Worm (Caenorhabditis elegans) whole organism, L4 larva: ENCODE data around the gene srlf-27.
A peak's percentile ranks its signal among the peaks of the same experiment; 100 is the strongest.

ENCODE experiments used
- F10B5.3 ChIP-seq: sonication (generic microtip); optimal IDR thresholded peaks from 2 replicates; lab custom pipeline; 2016; ENCODE audit warnings: mild to moderate bottlenecking, missing genetic modification characterization, missing compliant biosample characterization
- F37D6.2 ChIP-seq: sonication (generic microtip); optimal IDR thresholded peaks from 2 replicates; lab custom pipeline; 2016; ENCODE audit warnings: mild to moderate bottlenecking, missing genetic modification characterization, missing compliant biosample characterization
- F44E2.7 ChIP-seq: fragments of 200-800 bp; sonication (Bioruptor generic); IDR thresholded peaks from 2 replicates; pipeline ENCODE4 v2.1.2; 2022; ENCODE audit warnings: missing genetic modification characterization, missing compliant biosample characterization
- R02D3.7 ChIP-seq: fragments of 150-350 bp; sonication (generic microtip); optimal IDR thresholded peaks from 3 replicates; lab custom pipeline; 2014; ENCODE audit warnings: missing biosample characterization, missing genetic modification characterization
- Y105C5A.15 ChIP-seq: fragments of 200-800 bp; sonication (Bioruptor generic); IDR thresholded peaks from 2 replicates; pipeline ENCODE4 v1.3.6; 2022; ENCODE audit warnings: missing genetic modification characterization, missing compliant biosample characterization
- Y5F2A.4 ChIP-seq: fragments of 200-800 bp; sonication (Bioruptor generic); optimal IDR thresholded peaks from 2 replicates; lab custom pipeline; 2018; ENCODE audit warnings: mild to moderate bottlenecking, missing genetic modification characterization, missing compliant biosample characterization
- Y75B8A.6 ChIP-seq: fragments of 200-800 bp; sonication (Bioruptor generic); IDR thresholded peaks from 2 replicates; pipeline ENCODE4 v1.3.6; 2022; ENCODE audit warnings: missing genetic modification reagents, missing genetic modification characterization, missing compliant biosample characterization
- aha-1 ChIP-seq: fragments of 150-350 bp; peaks from one replicate; lab custom pipeline; 2014; ENCODE audit warnings: missing biosample characterization, missing genetic modification characterization
- ama-1 ChIP-seq: fragments of 150-350 bp; optimal IDR thresholded peaks from 2 replicates; lab custom pipeline; 2014; ENCODE audit warnings: inconsistent platforms, mixed read lengths
- arid-1 ChIP-seq: fragments of 200-800 bp; sonication (Bioruptor generic); conservative IDR thresholded peaks from 2 replicates; pipeline ENCODE4 v1.3.6; 2022; ENCODE audit warnings: missing genetic modification reagents, missing genetic modification characterization, missing compliant biosample characterization
- ceh-28 ChIP-seq: fragments of 150-350 bp; optimal IDR thresholded peaks from 2 replicates; lab custom pipeline; 2014; ENCODE audit warnings: missing biosample characterization, missing genetic modification reagents, missing genetic modification characterization
- ceh-44 ChIP-seq: fragments of 200-800 bp; sonication (Bioruptor generic); IDR thresholded peaks from 2 replicates; pipeline ENCODE4 v1.3.6; 2022; ENCODE audit warnings: missing genetic modification reagents, missing genetic modification characterization, missing compliant biosample characterization
- ceh-82 ChIP-seq: sonication (generic microtip); optimal IDR thresholded peaks from 2 replicates; lab custom pipeline; 2017; ENCODE audit warnings: missing biosample characterization, missing genetic modification characterization
- cey-2 ChIP-seq: sonication (generic microtip); optimal IDR thresholded peaks from 3 replicates; lab custom pipeline; 2017; ENCODE audit warnings: missing genetic modification characterization, mild to moderate bottlenecking, missing compliant biosample characterization, antibody characterized with exemption, borderline replicate concordance; ENCODE audit not compliant: insufficient read depth
- daf-12 ChIP-seq: fragments of 150-350 bp; optimal IDR thresholded peaks from 2 replicates; lab custom pipeline; 2014; ENCODE audit warnings: missing biosample characterization, missing genetic modification reagents, missing genetic modification characterization
- daf-16 ChIP-seq, 3 experiments: sonication (generic microtip); optimal IDR thresholded peaks; 2 replicates each; lab custom pipeline; 2016 to 2017; ENCODE audit warnings: missing genetic modification characterization in 3 of 3, missing genetic modification reagents in 3 of 3, mild to moderate bottlenecking in 2 of 3, missing compliant biosample characterization in 2 of 3, missing biosample characterization in 1 of 3, moderate library complexity in 1 of 3
- dmd-6 ChIP-seq: fragments of 200-800 bp; sonication (Bioruptor generic); IDR thresholded peaks from 2 replicates; pipeline ENCODE4 v1.3.6; 2022; ENCODE audit warnings: missing genetic modification reagents, missing genetic modification characterization, missing compliant biosample characterization
- dmd-8 ChIP-seq: fragments of 200-800 bp; sonication (Bioruptor generic); IDR thresholded peaks from 2 replicates; pipeline ENCODE4 v1.3.6; 2022; ENCODE audit warnings: missing genetic modification characterization, missing compliant biosample characterization
- dmd-9 ChIP-seq: fragments of 200-800 bp; sonication (Bioruptor generic); IDR thresholded peaks from 2 replicates; pipeline ENCODE4 v1.3.6; 2022; ENCODE audit warnings: missing genetic modification reagents, missing genetic modification characterization, missing compliant biosample characterization
- fos-1 ChIP-seq: fragments of 150-350 bp; optimal IDR thresholded peaks from 2 replicates; lab custom pipeline; 2014; ENCODE audit warnings: missing biosample characterization, missing genetic modification characterization
- gei-8 ChIP-seq: fragments of 200-800 bp; sonication (Bioruptor generic); optimal IDR thresholded peaks from 2 replicates; lab custom pipeline; 2018; ENCODE audit warnings: mild to moderate bottlenecking, missing genetic modification characterization, missing compliant biosample characterization
- hif-1 ChIP-seq, 2 experiments: sonication (generic microtip); optimal IDR thresholded peaks; 2 replicates each; lab custom pipeline; 2016 to 2017; ENCODE audit warnings: missing compliant biosample characterization in 2 of 2, missing genetic modification characterization in 2 of 2, missing genetic modification reagents in 2 of 2, missing genotype in 2 of 2, mild to moderate bottlenecking in 1 of 2
- hlh-11 ChIP-seq: fragments of 200-800 bp; sonication (Bioruptor generic); optimal IDR thresholded peaks from 2 replicates; lab custom pipeline; 2018; ENCODE audit warnings: mild to moderate bottlenecking, missing genetic modification characterization, missing compliant biosample characterization
- hlh-30 ChIP-seq: sonication (generic microtip); optimal IDR thresholded peaks from 2 replicates; lab custom pipeline; 2017; ENCODE audit warnings: antibody characterized with exemption, mild to moderate bottlenecking, missing genetic modification characterization, missing compliant biosample characterization; ENCODE audit not compliant: insufficient read depth
- hmg-1.1 ChIP-seq: fragments of 200-800 bp; sonication (Bioruptor generic); IDR thresholded peaks from 2 replicates; pipeline ENCODE4 v1.3.6; 2022; ENCODE audit warnings: missing genetic modification reagents, missing genetic modification characterization, missing compliant biosample characterization
- jun-1 ChIP-seq: fragments of 150-350 bp; optimal IDR thresholded peaks from 2 replicates; lab custom pipeline; 2014; ENCODE audit warnings: missing biosample characterization, missing genetic modification reagents, missing genetic modification characterization
- lim-7 ChIP-seq: fragments of 200-800 bp; sonication (Bioruptor generic); IDR thresholded peaks from 2 replicates; pipeline ENCODE4 v1.3.6; 2022; ENCODE audit warnings: missing genetic modification characterization, missing compliant biosample characterization
- lin-15B ChIP-seq: fragments of 150-350 bp; sonication (generic microtip); optimal IDR thresholded peaks from 3 replicates; lab custom pipeline; 2014; ENCODE audit warnings: missing biosample characterization, missing genetic modification characterization
- lin-39 ChIP-seq: fragments of 150-350 bp; optimal IDR thresholded peaks from 2 replicates; lab custom pipeline; 2014; ENCODE audit warnings: missing biosample characterization, missing genetic modification reagents, missing genetic modification characterization
- mdl-1 ChIP-seq, 2 experiments: fragments of 150-350 bp in 1 of 2; sonication (generic microtip) in 1 of 2; optimal IDR thresholded peaks; 2 replicates each; lab custom pipeline; 2014 to 2017; ENCODE audit warnings: missing biosample characterization in 2 of 2, missing genetic modification characterization in 2 of 2
- mep-1 ChIP-seq: fragments of 150-350 bp; sonication (generic microtip); optimal IDR thresholded peaks from 3 replicates; lab custom pipeline; 2014; ENCODE audit warnings: missing biosample characterization, missing genetic modification characterization
- nhr-10 ChIP-seq: fragments of 150-350 bp; optimal IDR thresholded peaks from 2 replicates; lab custom pipeline; 2014; ENCODE audit warnings: missing biosample characterization, missing genetic modification characterization
- nhr-11 ChIP-seq: fragments of 150-350 bp; optimal IDR thresholded peaks from 2 replicates; lab custom pipeline; 2014; ENCODE audit warnings: missing biosample characterization, missing genetic modification characterization
- nhr-237 ChIP-seq: sonication (generic microtip); optimal IDR thresholded peaks from 2 replicates; lab custom pipeline; 2017; ENCODE audit warnings: missing biosample characterization, missing genetic modification characterization
- nhr-42 ChIP-seq: fragments of 200-800 bp; sonication (Bioruptor generic); IDR thresholded peaks from 2 replicates; pipeline ENCODE4 v1.3.6; 2022; ENCODE audit warnings: missing genetic modification characterization, missing compliant biosample characterization
- nhr-48 ChIP-seq: sonication (generic microtip); optimal IDR thresholded peaks from 2 replicates; lab custom pipeline; 2016; ENCODE audit warnings: mild to moderate bottlenecking, missing genetic modification characterization, missing compliant biosample characterization
- nhr-76 ChIP-seq: fragments of 150-350 bp; optimal IDR thresholded peaks from 2 replicates; lab custom pipeline; 2014; ENCODE audit warnings: missing biosample characterization, missing genetic modification characterization
- set-16 ChIP-seq: fragments of 200-800 bp; sonication (Bioruptor generic); IDR thresholded peaks from 2 replicates; pipeline ENCODE4 v1.3.6; 2022; ENCODE audit warnings: missing genetic modification reagents, missing genetic modification characterization, missing compliant biosample characterization
- spr-1 ChIP-seq: sonication (generic microtip); optimal IDR thresholded peaks from 2 replicates; lab custom pipeline; 2016; ENCODE audit warnings: mild to moderate bottlenecking, missing genetic modification characterization, missing compliant biosample characterization
- unc-130 ChIP-seq: sonication (generic microtip); optimal IDR thresholded peaks from 2 replicates; lab custom pipeline; 2016; ENCODE audit warnings: missing genetic modification reagents, missing genetic modification characterization, missing compliant biosample characterization
- zag-1 ChIP-seq: fragments of 150-350 bp; optimal IDR thresholded peaks from 2 replicates; lab custom pipeline; 2014; ENCODE audit warnings: missing biosample characterization, missing genetic modification characterization
- zfp-3 ChIP-seq: fragments of 200-800 bp; sonication (Bioruptor generic); conservative IDR thresholded peaks from 2 replicates; pipeline ENCODE4 v1.3.6; 2022; ENCODE audit warnings: missing genetic modification reagents, missing genetic modification characterization, missing compliant biosample characterization
- zip-2 ChIP-seq: fragments of 150-350 bp; optimal IDR thresholded peaks from 2 replicates; lab custom pipeline; 2014; ENCODE audit warnings: missing biosample characterization, missing genetic modification characterization
- ztf-7 ChIP-seq: fragments of 150-350 bp; optimal IDR thresholded peaks from 2 replicates; lab custom pipeline; 2014; ENCODE audit warnings: missing biosample characterization, missing genetic modification characterization

Gene srlf-27

ce11 chrIV:14609774-14610173 is 27.7 kb upstream of the srlf-27 start (continued):
- TF ChIP-seq zip-2 (tag; lab: Kevin White, UChicago) (no peak), ama-1 (no peak), daf-16 (GFP tag; optimal IDR thresholded peaks at IDR 0.05; lab: Kevin White, UChicago) (no peak), daf-16 (tag; optimal IDR thresholded peaks at IDR 0.05; lab: Kevin White, UChicago) (peak; percentile 71), unc-130 (GFP tag; lab: Kevin White, UChicago) (no peak), ceh-44 (no peak), lim-7 (no peak), nhr-42 (GFP tag; lab: Robert Waterston, UW) (no peak), hif-1 (tag; optimal IDR thresholded peaks at IDR 0.05; lab: Kevin White, UChicago) (no peak), set-16 (GFP tag; lab: Robert Waterston, UW) (no peak), hlh-11 (tag; lab: Kevin White, UChicago) (peak; percentile 60), F37D6.2 (tag; lab: Kevin White, UChicago) (no peak), R02D3.7 (tag; lab: Kevin White, UChicago) (no peak), zfp-3 (GFP tag; lab: Robert Waterston, UW) (no peak), mep-1 (tag; lab: Kevin White, UChicago) (peak; percentile 36), nhr-237 (tag; lab: Kevin White, UChicago) (no peak), mdl-1 (tag; optimal IDR thresholded peaks at IDR 0.05; lab: Kevin White, UChicago) (peak in 1 of 2 experiments; percentile 75), nhr-11 (no peak), jun-1 (tag; lab: Kevin White, UChicago) (no peak), nhr-48 (peak; percentile 37), F44E2.7 (GFP tag; lab: Robert Waterston, UW) (no peak), dmd-8 (GFP tag; lab: Robert Waterston, UW) (0 out of 2 replicates have a peak, but pooled peaks have one; percentile 32), ztf-7 (tag; lab: Kevin White, UChicago) (peak; percentile 14), dmd-6 (peak; percentile 90), fos-1 (tag; lab: Kevin White, UChicago) (no peak), aha-1 (tag; lab: Kevin White, UChicago) (peak; percentile 83), Y105C5A.15 (no peak), nhr-76 (tag; lab: Kevin White, UChicago) (no peak), daf-12 (tag; lab: Kevin White, UChicago) (no peak), zag-1 (tag; lab: Kevin White, UChicago) (no peak), gei-8 (GFP tag; lab: Kevin White, UChicago) (no peak), Y75B8A.6 (GFP tag; lab: Robert Waterston, UW) (no peak), hlh-30 (tag; lab: Kevin White, UChicago) (peak; percentile 94), ceh-82 (tag; lab: Kevin White, UChicago) (no peak), lin-15B (tag; lab: Kevin White, UChicago) (no peak), nhr-10 (tag; lab: Kevin White, UChicago) (no peak), Y5F2A.4 (GFP tag; lab: Kevin White, UChicago) (no peak), lin-39 (tag; lab: Kevin White, UChicago) (no peak), spr-1 (tag; lab: Kevin White, UChicago) (no peak), arid-1 (GFP tag; lab: Robert Waterston, UW) (no peak), F10B5.3 (tag; lab: Kevin White, UChicago) (no peak), hmg-1.1 (GFP tag; lab: Robert Waterston, UW) (no peak), ceh-28 (tag; lab: Kevin White, UChicago) (no peak), cey-2 (tag; lab: Kevin White, UChicago) (no peak), dmd-9 (no peak)
